Worm (Caenorhabditis elegans) whole organism, dauer: ENCODE measurements around the gene H13N06.7.

Experiments used
- unc-62 ChIP-seq: sonication (generic microtip); optimal IDR thresholded peaks from 2 replicates; lab custom pipeline; 2017; ENCODE audit warnings: missing biosample characterization, missing genetic modification reagents, missing genetic modification characterization

H13N06.7 gene

DNA sequence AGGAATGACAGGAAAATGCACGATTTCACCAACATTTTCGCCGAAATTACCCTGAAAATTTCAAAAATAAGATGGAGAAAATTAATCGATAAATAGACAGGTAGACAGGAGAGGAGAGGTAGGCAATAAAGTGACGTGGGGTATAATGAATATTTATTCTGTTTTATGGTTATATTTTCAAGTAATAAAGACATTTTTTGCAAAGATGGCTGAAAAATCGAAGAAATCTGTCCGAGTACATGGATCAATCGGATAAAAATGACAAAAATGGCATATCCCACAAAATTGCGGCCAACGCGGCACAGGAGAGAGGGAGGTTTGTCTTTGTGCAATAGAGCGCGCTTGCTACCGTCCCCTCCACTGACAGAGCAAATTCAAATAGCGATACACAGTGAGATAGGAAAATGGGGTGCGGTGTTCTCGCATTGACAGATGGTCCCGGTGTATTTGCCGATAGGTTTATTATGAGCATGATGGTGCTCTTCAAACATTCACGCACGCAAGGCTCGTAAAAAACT lies 5.0 kb downstream of the H13N06.7 start, which contains the start of gene zipt-7.2:
zipt-7.2 (minus strand) TSS at position 51 of the 518 bp plus-strand sequence.
- TF ChIP-seq unc-62 (GFP tag; lab: Kevin White, UChicago) = no peak

DNA sequence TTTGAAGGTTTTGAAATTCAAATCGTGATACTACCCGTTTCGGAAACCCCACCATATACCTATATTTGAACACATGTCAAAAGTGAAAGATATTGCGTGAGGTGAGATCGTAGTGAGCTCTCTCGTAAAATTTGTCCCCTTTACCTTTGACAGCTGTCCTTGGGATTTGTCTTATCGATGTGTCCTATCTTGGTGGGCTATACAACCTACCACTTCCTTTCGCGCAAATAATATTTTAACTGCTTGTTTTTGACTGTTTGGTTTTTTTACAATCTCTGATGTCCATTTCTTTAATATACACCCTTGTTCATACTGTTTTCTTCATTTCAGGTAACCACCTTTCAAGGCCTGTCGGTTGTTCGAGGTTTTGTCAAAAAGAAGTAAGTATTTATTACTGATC lies 6.8 kb downstream of the H13N06.7 start, which contains the start of gene eat-20:
eat-20 (plus strand) TSS at position 331 of the 400 bp plus-strand sequence.
- TF ChIP-seq unc-62 (GFP tag; lab: Kevin White, UChicago) = no peak

DNA sequence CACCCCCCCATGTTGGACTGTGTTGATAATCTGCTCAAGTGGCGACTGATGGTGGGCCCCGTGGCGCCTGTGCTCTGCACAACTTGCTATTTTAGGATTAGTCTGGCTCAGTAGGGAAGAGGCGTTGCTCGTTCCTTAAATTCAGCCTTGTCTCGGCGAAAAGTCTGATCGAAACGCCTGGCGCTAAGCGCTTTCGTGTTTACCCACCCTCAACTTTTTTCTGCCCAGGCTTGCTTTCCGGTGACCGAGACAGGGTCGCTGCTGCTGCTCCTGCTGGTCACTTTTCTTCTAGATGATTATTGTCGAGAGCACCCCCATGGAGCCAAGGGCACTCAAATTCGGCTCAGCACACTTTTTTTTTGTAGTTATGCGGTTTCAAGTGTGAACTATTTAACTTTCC lies 11.6 kb downstream of the H13N06.7 start:
- TF ChIP-seq unc-62 (GFP tag; lab: Kevin White, UChicago) = no peak

DNA sequence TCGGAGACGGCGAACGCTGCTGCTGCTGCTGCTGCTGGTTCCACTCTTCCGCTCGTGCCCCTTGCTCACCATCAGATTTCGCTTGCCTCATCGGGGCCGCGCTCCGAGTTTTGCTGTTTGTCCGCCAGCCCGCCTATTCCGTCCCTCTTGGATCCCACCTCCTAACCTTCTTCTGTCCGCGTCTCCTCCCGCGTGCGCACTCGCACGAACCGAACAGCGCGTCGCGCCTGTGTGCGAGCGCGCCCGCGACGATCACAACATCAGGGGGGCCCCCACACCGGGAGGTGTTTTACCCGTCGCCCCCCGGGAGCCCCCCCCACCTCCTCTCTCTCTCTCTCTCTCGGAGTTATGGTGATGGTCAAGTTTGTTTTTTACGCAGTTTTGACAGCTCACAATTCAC lies 12.9 kb downstream of the H13N06.7 start:
- TF ChIP-seq unc-62 (GFP tag; lab: Kevin White, UChicago) = no peak

DNA sequence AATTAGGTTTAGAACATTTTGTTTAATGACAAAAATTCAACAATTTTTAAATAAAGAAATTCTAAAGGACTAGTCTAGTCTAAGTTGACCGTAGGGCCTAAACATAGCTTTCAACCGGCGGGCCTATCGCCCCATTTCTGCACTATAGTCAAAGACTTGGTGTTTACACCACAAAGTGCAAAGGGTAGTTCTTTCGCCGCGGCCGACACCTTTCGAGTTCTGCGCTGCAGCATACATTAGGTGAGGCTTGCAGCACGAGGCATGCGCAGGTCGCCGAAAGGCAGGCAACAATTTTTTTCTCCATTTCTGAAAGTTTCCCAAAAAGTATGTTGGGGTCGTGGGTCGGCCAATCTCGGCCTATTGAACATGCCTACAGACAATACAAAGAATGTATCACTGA lies 25.5 kb downstream of the H13N06.7 start:
- no peak for TF ChIP-seq unc-62 (GFP tag; lab: Kevin White, UChicago)

DNA sequence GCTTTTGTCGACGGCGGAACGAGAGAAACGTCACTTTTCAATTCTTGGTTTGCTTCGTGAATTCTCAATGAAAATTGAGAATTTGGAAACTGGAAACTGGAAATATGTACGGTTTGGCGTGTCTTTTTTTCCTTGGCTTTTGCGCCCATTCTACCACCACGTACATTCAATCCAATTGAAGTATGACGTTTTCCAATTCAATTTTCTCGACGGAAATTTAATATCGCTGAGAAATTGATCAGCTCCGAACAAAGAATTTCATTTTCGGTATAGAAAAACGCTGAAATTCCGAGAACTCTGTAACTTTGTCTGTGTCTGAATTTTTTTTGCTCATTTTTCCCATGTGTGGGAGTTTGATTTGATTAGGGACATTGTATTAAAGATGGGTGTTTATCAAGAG lies 30.3 kb downstream of the H13N06.7 start:
- no peak for TF ChIP-seq unc-62 (GFP tag; lab: Kevin White, UChicago)

DNA sequence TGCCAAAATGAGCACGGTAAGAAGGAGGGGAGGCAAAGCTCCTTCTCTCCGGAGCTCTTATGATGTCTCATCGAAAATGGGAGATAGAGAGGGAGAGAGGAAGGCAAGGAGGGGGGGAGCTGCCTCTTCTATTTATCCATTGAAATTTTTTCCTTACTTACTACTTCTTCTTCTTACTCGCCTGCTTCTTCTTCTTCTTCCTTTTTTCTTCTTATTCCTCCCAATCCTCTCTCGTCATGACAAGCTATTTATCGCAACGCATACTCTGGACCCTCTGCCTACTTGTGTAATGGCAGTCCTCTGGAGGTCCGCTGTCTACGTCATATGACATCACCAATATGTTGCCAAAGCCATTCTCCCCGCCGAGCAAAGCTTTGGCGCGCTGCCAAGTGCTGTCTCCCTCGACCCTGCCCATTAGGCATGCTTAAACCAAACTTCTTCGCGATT lies 32.3 kb downstream of the H13N06.7 start:
- no peak for TF ChIP-seq unc-62 (GFP tag; lab: Kevin White, UChicago)

DNA sequence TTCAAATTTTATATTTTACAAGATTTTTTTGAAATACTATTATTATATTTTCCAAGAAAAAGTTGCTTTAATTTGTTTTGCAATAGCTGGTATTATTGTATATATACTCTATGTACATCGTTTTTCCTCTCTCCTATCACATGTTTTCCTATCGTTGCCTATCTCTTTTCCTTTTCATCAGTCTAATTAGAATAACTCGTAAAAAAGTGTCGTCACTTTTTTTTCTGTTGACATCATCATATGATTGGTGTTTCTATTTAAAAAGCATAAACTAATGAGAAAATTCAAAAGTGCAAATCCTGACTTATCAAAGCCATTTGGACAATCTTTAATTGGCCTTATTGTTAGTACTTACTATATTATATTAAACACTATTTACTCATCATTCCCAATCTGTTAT lies 33.1 kb downstream of the H13N06.7 start:
- no peak for TF ChIP-seq unc-62 (GFP tag; lab: Kevin White, UChicago)

DNA sequence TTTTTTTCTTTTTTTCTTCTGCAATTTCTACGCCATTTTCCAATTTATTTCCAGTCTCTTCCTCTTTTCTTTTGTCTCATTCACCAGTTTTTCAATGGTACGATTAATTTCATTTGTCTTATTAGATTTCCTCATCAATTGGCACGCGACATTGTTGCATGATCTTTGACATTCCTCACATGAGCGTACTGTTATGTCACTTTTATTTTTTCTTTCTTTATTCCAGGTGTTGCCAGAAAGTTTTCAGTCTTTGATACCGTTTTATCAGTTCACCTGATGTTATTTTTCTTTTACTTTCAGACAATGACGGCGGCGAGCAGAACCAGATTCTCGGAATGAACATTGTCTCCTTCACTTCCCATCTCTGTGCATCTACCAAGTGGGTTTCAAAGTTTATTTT lies 34.4 kb downstream of the H13N06.7 start, which contains the start of the genes olrn-1 and C02C6.14:
olrn-1 (plus strand) TSS at position 301 of the 400 bp plus-strand sequence.
C02C6.14 (plus strand) TSS at position 304 of the 400 bp plus-strand sequence.
- TF ChIP-seq unc-62 (GFP tag; lab: Kevin White, UChicago) = no peak

DNA sequence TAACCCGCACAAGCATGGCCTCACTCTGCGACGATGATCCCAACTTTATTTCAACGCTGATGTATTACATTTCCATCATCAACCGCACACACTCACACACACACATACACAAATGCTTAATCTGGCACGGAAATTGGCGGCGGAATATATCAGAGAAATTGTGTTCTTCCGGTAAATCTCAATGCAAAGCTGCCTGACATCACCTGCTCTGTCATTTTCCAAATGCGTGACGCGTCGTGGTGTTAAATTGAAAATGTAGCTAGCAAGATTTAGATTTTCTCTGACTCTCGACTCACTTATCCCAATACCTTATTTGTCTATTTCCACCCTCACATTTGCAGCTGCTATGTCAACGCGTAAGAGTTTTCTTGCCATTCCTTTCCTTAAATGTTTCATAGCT lies 36.4 kb downstream of the H13N06.7 start:
- no peak for TF ChIP-seq unc-62 (GFP tag; lab: Kevin White, UChicago)

DNA sequence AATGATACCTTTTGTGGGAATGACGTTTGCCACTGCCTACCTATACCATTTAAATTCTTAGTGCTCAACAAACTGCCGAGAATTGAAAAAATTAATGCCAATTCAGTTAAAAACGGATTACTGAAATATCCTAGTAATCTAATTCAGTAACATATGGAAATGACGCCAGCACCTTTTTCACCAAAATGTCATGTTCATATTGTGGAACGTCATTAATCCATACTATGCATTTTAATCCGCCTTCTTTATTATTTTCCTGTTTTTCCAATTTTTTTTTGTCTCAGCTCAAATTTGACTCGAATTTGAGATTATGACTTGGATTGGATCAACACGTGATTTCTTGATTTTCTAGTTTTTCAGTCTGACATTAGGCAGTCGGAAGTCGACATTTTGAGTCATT lies 38.5 kb downstream of the H13N06.7 start:
- TF ChIP-seq unc-62 (GFP tag; lab: Kevin White, UChicago) = no peak

DNA sequence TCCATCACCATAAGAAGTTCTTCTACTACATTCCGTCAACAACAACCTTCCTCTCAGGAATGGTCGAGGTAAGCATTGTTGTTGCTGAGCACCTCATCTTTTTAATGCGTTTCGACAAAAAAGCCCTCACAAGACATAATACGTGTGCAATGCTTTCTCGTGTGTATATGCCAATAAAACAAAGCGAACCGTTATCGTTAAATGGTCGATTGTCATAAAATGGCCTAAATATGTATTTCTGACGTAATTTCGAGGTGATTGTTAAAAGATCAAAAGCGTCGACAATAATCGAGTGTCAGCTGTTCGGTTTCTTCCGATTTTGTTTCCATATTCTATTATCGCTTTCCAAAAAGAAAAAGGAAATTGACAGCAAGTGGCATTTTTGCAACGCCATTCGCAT lies 41.7 kb downstream of the H13N06.7 start:
- no peak for TF ChIP-seq unc-62 (GFP tag; lab: Kevin White, UChicago)

DNA sequence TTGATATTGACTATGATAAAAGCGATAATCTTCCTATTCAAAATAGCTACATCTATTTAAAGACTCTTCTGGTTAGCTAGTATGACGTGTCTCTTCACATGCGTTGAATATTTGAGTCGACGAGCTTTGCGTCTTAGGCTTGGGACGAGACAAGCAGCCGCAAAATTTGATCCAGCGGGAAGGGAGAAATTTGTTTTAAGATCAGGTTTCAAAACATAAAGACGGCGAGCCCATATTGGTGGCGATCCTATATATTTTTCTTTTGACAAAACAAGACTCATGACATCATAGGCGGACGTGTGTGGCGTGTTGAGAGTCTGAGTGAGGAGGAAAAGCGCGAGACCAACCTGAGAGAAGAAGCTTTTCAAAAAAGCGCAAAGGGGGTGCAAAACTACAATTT lies 42.6 kb downstream of the H13N06.7 start:
- no peak for TF ChIP-seq unc-62 (GFP tag; lab: Kevin White, UChicago)

DNA sequence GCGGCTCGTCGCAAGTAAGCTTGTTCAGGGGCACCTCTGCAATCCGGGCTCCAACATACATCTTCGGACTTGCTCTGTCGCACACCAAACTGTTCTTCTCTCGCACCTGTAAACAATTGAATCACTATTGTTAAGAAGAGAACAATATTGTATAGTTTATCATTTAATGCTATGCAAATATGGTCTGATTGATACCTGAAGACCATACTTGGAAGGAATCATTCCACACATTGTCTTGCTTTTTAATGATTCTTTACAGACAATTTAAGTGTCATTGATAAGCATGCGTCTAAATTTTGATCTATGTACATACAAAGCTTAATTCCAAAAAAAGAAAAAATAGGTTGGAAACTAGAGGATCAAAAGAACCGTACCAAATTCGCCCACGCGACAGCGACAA lies 44.0 kb downstream of the H13N06.7 start:
- TF ChIP-seq unc-62 (GFP tag; lab: Kevin White, UChicago) = no peak

DNA sequence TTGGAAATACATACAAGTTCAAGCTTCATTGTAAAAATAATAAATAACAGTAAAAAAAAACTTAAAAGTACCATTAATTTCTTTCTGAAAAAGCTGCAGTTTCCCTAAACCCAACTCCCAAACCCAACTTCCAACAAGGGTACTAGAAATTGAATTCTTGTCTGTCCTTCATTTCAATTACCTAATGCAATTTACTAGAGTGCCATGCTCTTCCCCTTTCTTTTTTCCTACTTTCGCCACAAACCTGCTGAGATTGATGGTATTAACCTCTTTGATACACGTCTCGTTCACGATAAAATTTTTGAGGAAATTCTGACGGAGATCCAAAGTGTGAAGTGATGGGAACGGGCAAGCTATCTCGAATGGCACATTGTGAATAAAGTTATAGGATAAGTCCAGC lies 45.0 kb downstream of the H13N06.7 start:
- no peak for TF ChIP-seq unc-62 (GFP tag; lab: Kevin White, UChicago)

DNA sequence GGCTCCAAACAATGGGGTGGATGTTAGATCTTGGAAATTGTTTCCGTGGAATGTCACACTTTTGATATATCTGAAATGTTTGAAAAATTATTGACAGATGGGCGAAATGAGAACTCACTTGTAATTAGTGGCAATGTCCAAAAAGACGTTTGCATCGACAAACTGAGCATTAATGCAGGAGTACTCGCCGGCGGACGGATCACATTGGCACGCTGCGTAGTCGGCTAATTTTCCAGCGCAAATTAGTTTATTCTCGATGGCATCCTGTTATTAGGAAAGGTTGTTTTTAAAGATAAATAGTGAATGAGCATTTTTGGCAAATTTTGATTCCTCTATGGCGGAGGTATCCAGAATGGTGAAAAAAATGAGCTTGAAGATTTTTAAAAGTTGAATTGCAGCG lies 47.8 kb downstream of the H13N06.7 start:
- no peak for TF ChIP-seq unc-62 (GFP tag; lab: Kevin White, UChicago)

DNA sequence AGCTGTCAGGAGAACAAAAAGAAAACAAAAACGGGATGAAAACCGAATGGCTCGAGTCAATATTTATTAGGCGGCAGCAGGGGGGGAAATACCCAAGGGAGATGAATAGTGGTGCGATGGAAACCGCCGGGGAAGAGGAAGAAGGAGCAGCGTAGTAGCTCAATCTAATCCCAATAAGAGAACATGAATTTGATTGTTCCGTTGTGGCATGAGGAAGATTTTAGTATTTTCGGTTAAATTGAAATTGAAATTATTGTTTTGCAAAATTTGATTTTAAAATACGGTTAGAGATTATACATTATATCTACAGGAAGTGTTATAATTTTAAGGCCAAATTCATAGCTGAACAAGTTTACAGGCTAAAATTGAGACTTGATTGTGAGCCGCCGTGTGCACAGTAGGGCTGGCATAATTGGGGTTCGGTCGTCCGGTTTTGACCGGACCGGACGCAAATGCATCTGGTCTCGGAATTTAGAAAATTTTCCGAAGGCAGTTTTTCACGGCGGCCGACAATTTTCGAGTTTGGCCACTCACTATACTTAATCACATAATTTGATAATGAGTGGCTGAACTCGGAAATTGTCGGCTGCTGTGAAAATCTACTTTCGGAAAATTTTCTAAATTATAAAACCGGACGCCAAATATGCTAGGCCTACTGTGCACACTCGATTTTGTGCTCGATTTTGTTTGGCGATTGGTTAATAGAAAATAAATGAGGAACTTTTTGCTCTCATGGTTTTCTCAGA lies 49.3 kb downstream of the H13N06.7 start:
- no peak for TF ChIP-seq unc-62 (GFP tag; lab: Kevin White, UChicago)
